Worm (Caenorhabditis elegans): ENCODE data around the gene F38B2.3.

Gene F38B2.3

ce11 chrX:11248083-11248482 lies 38.1 kb downstream of the F38B2.3 start (continued):
- peak; percentile 40 for TF ChIP-seq nfya-1 (tag; optimal IDR thresholded peaks at IDR 0.05)
- no peak for TF ChIP-seq eyg-1 (tag; optimal IDR thresholded peaks at IDR 0.05)
- TF ChIP-seq unc-42 (tag; optimal IDR thresholded peaks at IDR 0.05): no peak
- TF ChIP-seq C38D4.7 (GFP tag; optimal IDR thresholded peaks at IDR 0.05): no peak
- TF ChIP-seq pax-1 (tag; optimal IDR thresholded peaks at IDR 0.05): no peak
- TF ChIP-seq ceh-22 (tag; optimal IDR thresholded peaks at IDR 0.05): no peak
- TF ChIP-seq rnt-1 (tag; optimal IDR thresholded peaks at IDR 0.05): peak; percentile 37
- TF ChIP-seq pqm-1 (tag; optimal IDR thresholded peaks at IDR 0.05): no peak
- TF ChIP-seq tbx-7 (tag; optimal IDR thresholded peaks at IDR 0.05): no peak
- no peak for TF ChIP-seq fkh-10 (GFP tag; optimal IDR thresholded peaks at IDR 0.05)
- no peak for TF ChIP-seq pha-2 (tag; optimal IDR thresholded peaks at IDR 0.05)
- TF ChIP-seq sox-4 (tag; optimal IDR thresholded peaks at IDR 0.05): no peak
- TF ChIP-seq hlh-15 (tag; optimal IDR thresholded peaks at IDR 0.05): no peak
- TF ChIP-seq ceh-14 (tag; optimal IDR thresholded peaks at IDR 0.05): no peak
- no peak for TF ChIP-seq pag-3 (tag; optimal IDR thresholded peaks at IDR 0.05; ENCODE audit: borderline replicate concordance)
- TF ChIP-seq K02D7.2 (tag; optimal IDR thresholded peaks at IDR 0.05): no peak
- no peak for TF ChIP-seq dmd-4 (tag; optimal IDR thresholded peaks at IDR 0.05; ENCODE audit: borderline replicate concordance)
- TF ChIP-seq hlh-13 (GFP tag; optimal IDR thresholded peaks at IDR 0.05): no peak
- peak; percentile 79 for TF ChIP-seq ceh-34 (tag; optimal IDR thresholded peaks at IDR 0.05)
- TF ChIP-seq pat-9 (tag; optimal IDR thresholded peaks at IDR 0.05): no peak
- TF ChIP-seq fkh-6 (tag; optimal IDR thresholded peaks at IDR 0.05): peak; percentile 28
- TF ChIP-seq hlh-30 (tag; optimal IDR thresholded peaks at IDR 0.05; ENCODE audit: insufficient read depth): peak; percentile 92
- no peak for TF ChIP-seq elt-4 (tag; optimal IDR thresholded peaks at IDR 0.05)
- TF ChIP-seq lim-6 (tag; optimal IDR thresholded peaks at IDR 0.05): no peak
- no peak for TF ChIP-seq ceh-6 (GFP tag; optimal IDR thresholded peaks at IDR 0.05)
- no peak for TF ChIP-seq syd-9 (tag; optimal IDR thresholded peaks at IDR 0.05)
- no peak for TF ChIP-seq madf-2 (tag; optimal IDR thresholded peaks at IDR 0.05)
- TF ChIP-seq mec-3 (tag; optimal IDR thresholded peaks at IDR 0.05; ENCODE audit: borderline replicate concordance): no peak
- TF ChIP-seq ceh-48 (tag; optimal IDR thresholded peaks at IDR 0.05): no peak
- no peak for TF ChIP-seq ama-1 (optimal IDR thresholded peaks at IDR 0.05)
- TF ChIP-seq ttx-3 (tag; optimal IDR thresholded peaks at IDR 0.05): no peak
- no peak for TF ChIP-seq unc-55 (GFP tag; optimal IDR thresholded peaks at IDR 0.05)
- TF ChIP-seq fax-1 (tag; optimal IDR thresholded peaks at IDR 0.05): no peak
- TF ChIP-seq ceh-45 (GFP tag; IDR thresholded peaks at IDR 0.05): no peak
- no peak for TF ChIP-seq nhr-232 (tag; optimal IDR thresholded peaks at IDR 0.05)
- no peak for TF ChIP-seq Y22D7AL.16 (tag; optimal IDR thresholded peaks at IDR 0.05)
- TF ChIP-seq hlh-8 (tag; optimal IDR thresholded peaks at IDR 0.05): no peak
- TF ChIP-seq sdc-2 (tag; optimal IDR thresholded peaks at IDR 0.05): peak; percentile 58

ce11 chrX:11245056-11245455 lies 41.1 kb downstream of the F38B2.3 start:
- TF ChIP-seq tbx-2 (tag; optimal IDR thresholded peaks at IDR 0.05) (no peak), eyg-1 (tag; optimal IDR thresholded peaks at IDR 0.05) (no peak), C38D4.7 (GFP tag; optimal IDR thresholded peaks at IDR 0.05) (no peak), unc-42 (tag; optimal IDR thresholded peaks at IDR 0.05) (peak; percentile 76), ceh-24 (tag; optimal IDR thresholded peaks at IDR 0.05) (no peak), ceh-22 (tag; optimal IDR thresholded peaks at IDR 0.05) (no peak), unc-3 (GFP tag; conservative IDR thresholded peaks at IDR 0.05) (no peak), unc-3 (tag; optimal IDR thresholded peaks at IDR 0.05) (no peak)

- TF ChIP-seq madf-2 (tag; optimal IDR thresholded peaks at IDR 0.05): no peak
- no peak for TF ChIP-seq eyg-1 (tag; optimal IDR thresholded peaks at IDR 0.05)
- TF ChIP-seq ceh-24 (tag; optimal IDR thresholded peaks at IDR 0.05): no peak
- TF ChIP-seq unc-3 (GFP tag; conservative IDR thresholded peaks at IDR 0.05): no peak
- TF ChIP-seq unc-3 (tag; optimal IDR thresholded peaks at IDR 0.05): no peak
Measured at ce11 chrX:11243604-11244003, 42.5 kb downstream of the F38B2.3 start.

Data from whole organism, late embryonic.